Fruit fly (Drosophila melanogaster): ENCODE results near the gene shv.

Gene shv

DNA sequence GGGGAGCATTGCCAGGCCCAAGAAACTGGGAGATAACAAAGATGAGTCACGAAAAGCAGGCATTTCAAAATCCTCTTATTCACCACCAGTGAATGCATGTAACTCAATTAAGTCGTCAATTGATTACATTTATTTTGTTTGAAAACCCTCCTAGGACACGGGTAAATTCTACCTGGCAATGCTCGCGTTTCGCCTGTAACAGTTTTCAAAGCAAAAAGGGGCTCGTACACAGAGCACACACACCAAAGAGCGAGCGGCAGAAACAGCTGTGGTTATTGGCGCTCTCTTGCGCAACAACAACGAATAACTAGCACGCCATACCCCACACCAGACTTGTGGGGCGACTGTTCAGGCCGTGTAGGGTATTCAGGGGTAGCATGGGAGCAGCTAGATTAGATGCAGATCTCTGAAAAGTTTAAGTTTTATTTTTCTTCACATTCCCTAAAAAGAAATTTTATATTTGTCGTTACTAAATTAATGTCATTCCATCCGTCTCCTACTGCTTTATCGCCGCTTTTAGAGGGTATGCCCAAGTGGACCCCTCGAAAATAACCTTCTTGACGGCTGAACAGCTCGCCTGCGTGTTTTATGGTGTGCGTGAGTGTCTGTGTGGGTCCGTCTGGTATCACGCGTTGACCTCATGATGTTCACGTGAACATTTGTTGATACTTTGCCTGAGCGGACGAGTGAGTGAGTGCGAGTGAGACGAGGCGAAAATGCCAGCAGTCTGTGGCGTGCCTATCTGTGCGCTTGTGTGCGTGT lies 27.9 kb downstream of the shv start:
- TF ChIP-seq CG8478 (optimal IDR thresholded peaks at IDR 0.05): no peak
- TF ChIP-seq CTCF (optimal IDR thresholded peaks at IDR 0.05): no peak

dm6 chr2L:481400-481756 lies 28.5 kb downstream of the shv start:
- TF ChIP-seq CG8478 (optimal IDR thresholded peaks at IDR 0.05) (no peak), CTCF (optimal IDR thresholded peaks at IDR 0.05) (no peak)

dm6 chr2L:481757-482450 lies 29.0 kb downstream of the shv start:
- no peak for TF ChIP-seq CG8478 (optimal IDR thresholded peaks at IDR 0.05)
- no peak for TF ChIP-seq CTCF (optimal IDR thresholded peaks at IDR 0.05)

- TF ChIP-seq CG8478 (optimal IDR thresholded peaks at IDR 0.05): no peak
- TF ChIP-seq CTCF (optimal IDR thresholded peaks at IDR 0.05): no peak
Observed at dm6 chr2L:482451-482844, 29.5 kb downstream of the shv start.

DNA sequence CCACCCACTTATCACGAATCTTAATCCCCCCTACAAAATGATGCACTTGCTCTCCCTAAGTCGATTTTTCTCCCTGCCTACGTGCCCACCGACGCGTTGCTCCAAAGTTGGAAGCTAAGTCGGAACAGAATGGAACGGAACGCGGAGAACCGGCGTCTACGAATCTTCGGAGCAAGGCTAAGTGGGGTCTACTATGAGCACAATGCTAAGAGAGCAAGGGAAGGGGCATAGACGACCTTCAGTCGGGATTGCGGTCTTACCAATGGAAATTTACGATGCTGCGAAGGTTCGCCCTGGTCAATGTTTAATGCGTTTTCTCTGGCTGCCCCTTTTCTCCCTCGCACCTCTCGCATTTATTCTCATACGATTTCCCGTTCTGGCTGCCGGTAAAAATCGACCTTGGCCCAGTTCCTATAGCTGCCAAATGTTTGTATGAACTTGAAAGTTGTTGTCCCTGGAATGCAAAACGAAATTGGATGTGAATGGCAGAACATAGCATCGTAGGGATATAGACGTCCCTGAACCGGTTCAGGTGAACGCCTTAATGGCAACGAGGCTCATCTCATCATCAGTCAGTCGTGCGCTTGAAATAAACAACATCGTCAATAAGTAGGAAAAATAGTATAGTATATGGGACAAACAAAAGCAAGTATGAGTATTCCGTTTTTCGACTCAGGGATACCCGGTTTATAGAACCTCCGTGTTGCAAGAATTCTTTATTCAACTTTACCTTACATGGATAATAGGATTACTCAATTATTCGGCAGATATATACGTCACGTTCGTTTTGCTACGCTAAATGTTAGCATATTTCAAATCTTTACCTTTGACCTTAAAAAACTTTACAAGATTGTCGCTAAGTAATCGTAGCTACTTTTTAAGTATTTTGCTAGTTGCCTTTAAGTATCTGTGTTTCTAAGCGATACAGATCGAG lies 30.7 kb downstream of the shv start:
- TF ChIP-seq CG8478 (optimal IDR thresholded peaks at IDR 0.05) (no peak), CTCF (optimal IDR thresholded peaks at IDR 0.05) (no peak)

DNA sequence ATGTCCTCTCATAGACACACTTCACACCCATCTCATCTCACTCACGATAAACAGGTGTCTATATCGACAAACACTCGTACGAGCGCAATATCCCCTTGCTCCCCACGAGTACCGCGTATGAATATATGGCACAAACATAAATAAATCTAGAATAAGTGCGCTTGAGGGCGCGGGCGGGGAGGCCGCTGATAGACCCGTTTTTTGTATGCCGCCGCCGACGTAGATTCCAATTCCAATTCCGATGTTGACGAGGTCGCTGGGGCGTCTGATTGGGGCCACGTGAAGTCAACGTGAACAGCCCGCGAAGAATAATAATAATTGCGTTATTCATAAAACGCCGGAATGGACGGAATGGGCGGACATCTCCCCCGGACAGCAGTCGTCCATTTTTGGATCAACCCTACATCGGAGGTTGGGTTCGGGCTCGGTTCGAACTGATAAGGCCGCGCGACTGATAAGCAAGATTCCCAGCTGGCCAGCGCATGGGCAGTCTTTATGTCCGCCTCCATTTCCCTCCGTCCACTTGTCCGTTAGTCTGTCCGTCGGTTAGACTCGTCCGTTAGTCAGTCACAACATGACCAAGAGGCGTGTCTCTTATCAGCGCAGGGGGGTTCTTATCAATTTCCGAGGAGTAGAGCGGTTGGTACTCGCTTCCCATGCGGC lies 31.5 kb downstream of the shv start:
- TF ChIP-seq CG8478 (optimal IDR thresholded peaks at IDR 0.05) (no peak), CTCF (optimal IDR thresholded peaks at IDR 0.05) (no peak)

dm6 chr2L:485127-485824 lies 32.4 kb downstream of the shv start:
- no peak for TF ChIP-seq CTCF (optimal IDR thresholded peaks at IDR 0.05)
- TF ChIP-seq CG8478 (optimal IDR thresholded peaks at IDR 0.05): no peak

- TF ChIP-seq CG8478 (optimal IDR thresholded peaks at IDR 0.05) (no peak), CTCF (optimal IDR thresholded peaks at IDR 0.05) (no peak)
Observed at dm6 chr2L:485825-486240, 32.9 kb downstream of the shv start.

- TF ChIP-seq CG8478 (optimal IDR thresholded peaks at IDR 0.05) (no peak), CTCF (optimal IDR thresholded peaks at IDR 0.05) (no peak)
Observed at dm6 chr2L:487171-487570, 34.3 kb downstream of the shv start.

- peak; percentile 50 for TF ChIP-seq CG8478 (optimal IDR thresholded peaks at IDR 0.05)
- TF ChIP-seq CTCF (optimal IDR thresholded peaks at IDR 0.05): no peak
Observed at dm6 chr2L:487719-488547, 35.0 kb downstream of the shv start.

dm6 chr2L:488548-489100 lies 35.7 kb downstream of the shv start:
- TF ChIP-seq CTCF (optimal IDR thresholded peaks at IDR 0.05) (no peak), CG8478 (optimal IDR thresholded peaks at IDR 0.05) (no peak)

DNA sequence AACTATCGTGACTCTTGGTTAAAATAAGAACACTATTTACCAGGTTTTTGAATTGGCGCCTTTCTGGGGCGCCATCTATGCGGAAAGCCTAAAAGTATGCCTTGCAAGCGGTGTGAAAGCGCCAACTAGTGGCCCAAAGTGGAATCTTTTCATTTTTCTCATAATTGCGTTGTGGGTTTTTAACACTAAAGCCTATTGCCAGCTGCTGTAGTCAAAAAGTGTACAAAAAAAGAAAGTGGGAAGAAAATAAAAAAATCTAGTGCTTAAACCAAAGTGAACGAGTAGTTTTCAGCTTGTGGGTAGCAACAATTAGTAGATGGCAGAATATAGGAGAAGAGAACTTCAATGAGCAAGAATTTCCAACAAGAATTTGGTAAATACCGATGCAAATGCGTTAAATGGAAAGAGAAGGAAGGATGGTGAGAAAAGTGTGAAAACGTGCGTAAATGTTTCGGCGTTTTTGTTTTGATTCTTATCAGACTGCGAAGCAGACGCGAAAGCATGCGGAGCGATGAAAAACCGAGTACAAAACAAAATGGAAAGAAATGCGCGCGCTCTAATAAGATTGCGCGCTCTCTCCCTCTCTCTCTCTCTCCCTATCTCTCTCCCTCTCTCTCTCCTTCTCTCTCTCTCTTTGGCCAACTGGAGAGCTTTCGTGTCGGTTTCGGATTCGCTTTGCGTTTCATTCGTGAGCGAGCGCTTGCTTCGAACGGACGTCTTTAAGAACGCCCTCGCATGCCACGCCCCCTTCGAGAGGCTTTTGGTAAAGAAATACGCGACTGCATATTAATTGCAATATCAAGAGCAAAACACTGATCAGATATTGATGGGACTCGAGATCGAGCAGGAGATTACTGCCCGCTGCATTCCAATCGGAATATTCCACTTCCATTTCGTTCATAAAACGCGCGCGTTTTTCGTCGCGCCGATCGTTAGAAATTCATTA lies 37.5 kb downstream of the shv start:
- TF ChIP-seq CG8478 (optimal IDR thresholded peaks at IDR 0.05) (no peak), CTCF (optimal IDR thresholded peaks at IDR 0.05) (peak; percentile 97 to 100)

Measured in S2 (cell line).